Fruit fly (Drosophila melanogaster) whole organism, embryonic: Measurements from ENCODE around the gene Dpm3.

ENCODE experiments used
- Atf-2 ChIP-seq: fragments of 200-800 bp; sonication (Bioruptor generic); optimal IDR thresholded peaks from 2 replicates; lab custom pipeline; 2016; ENCODE audit warnings: missing biosample characterization, missing genetic modification characterization
- Blimp-1 ChIP-seq: fragments of 200-800 bp; sonication (Bioruptor generic); optimal IDR thresholded peaks from 3 replicates; lab custom pipeline; 2018; ENCODE audit warnings: missing biosample characterization, missing genetic modification characterization, mild to moderate bottlenecking, moderate library complexity, missing genetic modification reagents
- CG1024 ChIP-seq: fragments of 200-800 bp; sonication (Bioruptor generic); IDR thresholded peaks from 2 replicates; pipeline ENCODE4 v1.3.6; 2022; ENCODE audit warnings: missing biosample characterization, missing genetic modification characterization
- CG10462 ChIP-seq: fragments of 200-800 bp; sonication (Bioruptor generic); optimal IDR thresholded peaks from 2 replicates; lab custom pipeline; 2016; ENCODE audit warnings: missing biosample characterization, missing genetic modification characterization
- CG11085 ChIP-seq: fragments of 200-800 bp; sonication (Bioruptor generic); IDR thresholded peaks from 2 replicates; pipeline ENCODE4 v1.3.6; 2022; ENCODE audit warnings: missing biosample characterization, missing genetic modification characterization
- CG11723 ChIP-seq: fragments of 200-800 bp; sonication (Bioruptor generic); optimal IDR thresholded peaks from 2 replicates; lab custom pipeline; 2017; ENCODE audit warnings: missing biosample characterization, mild to moderate bottlenecking, missing genetic modification characterization
- CG12299 ChIP-seq: fragments of 200-800 bp; sonication (Bioruptor generic); optimal IDR thresholded peaks from 2 replicates; lab custom pipeline; 2018; ENCODE audit warnings: missing biosample characterization, mild to moderate bottlenecking, missing genetic modification characterization
- CG12769 ChIP-seq: fragments of 200-800 bp; sonication (Bioruptor generic); optimal IDR thresholded peaks from 2 replicates; lab custom pipeline; 2019; ENCODE audit warnings: missing biosample characterization, mild to moderate bottlenecking, missing genetic modification characterization, moderate library complexity
- CG13624 ChIP-seq: fragments of 200-800 bp; sonication (Bioruptor generic); optimal IDR thresholded peaks from 2 replicates; lab custom pipeline; 2016; ENCODE audit warnings: missing biosample characterization, missing genetic modification characterization
- CG17802 ChIP-seq: fragments of 200-800 bp; sonication (Bioruptor generic); optimal IDR thresholded peaks from 2 replicates; lab custom pipeline; 2018; ENCODE audit warnings: missing biosample characterization, mild to moderate bottlenecking, missing genetic modification characterization, moderate library complexity
- CG18262 ChIP-seq: fragments of 200-800 bp; optimal IDR thresholded peaks from 3 replicates; lab custom pipeline; 2019; ENCODE audit warnings: missing biosample characterization, mild to moderate bottlenecking, missing genetic modification characterization, moderate library complexity
- CG1832 ChIP-seq: fragments of 200-800 bp; sonication (Bioruptor generic); optimal IDR thresholded peaks from 2 replicates; lab custom pipeline; 2017; ENCODE audit warnings: missing biosample characterization, mild to moderate bottlenecking, missing genetic modification characterization, inconsistent platforms
- CG30020 ChIP-seq: fragments of 200-800 bp; optimal IDR thresholded peaks from 2 replicates; lab custom pipeline; 2019; ENCODE audit warnings: missing biosample characterization, mild to moderate bottlenecking, missing genetic modification characterization, moderate library complexity
- CG31224 ChIP-seq: fragments of 200-800 bp; sonication (Bioruptor generic); IDR thresholded peaks from 2 replicates; pipeline ENCODE4 v1.3.6; 2022; ENCODE audit warnings: missing biosample characterization, missing genetic modification characterization
- CG32532 ChIP-seq: fragments of 200-800 bp; sonication (Bioruptor generic); IDR thresholded peaks from 2 replicates; pipeline ENCODE4 v1.3.6; 2022; ENCODE audit warnings: missing biosample characterization, missing genetic modification characterization
- CG32767 ChIP-seq: fragments of 200-800 bp; sonication (Bioruptor generic); IDR thresholded peaks from 2 replicates; pipeline ENCODE4 v1.3.6; 2022; ENCODE audit warnings: missing biosample characterization, missing genetic modification characterization
- CG4424 ChIP-seq: fragments of 200-800 bp; sonication (Bioruptor generic); optimal IDR thresholded peaks from 3 replicates; lab custom pipeline; 2016; ENCODE audit warnings: missing biosample characterization, missing genetic modification characterization
- CG4730 ChIP-seq: fragments of 200-800 bp; sonication (Bioruptor generic); IDR thresholded peaks from 2 replicates; pipeline ENCODE4 v1.3.6; 2022; ENCODE audit warnings: missing biosample characterization, missing genetic modification characterization
- CG6683 ChIP-seq: fragments of 200-800 bp; sonication (Bioruptor generic); optimal IDR thresholded peaks from 2 replicates; lab custom pipeline; 2017; ENCODE audit warnings: missing biosample characterization, mild to moderate bottlenecking, missing genetic modification characterization, missing genetic modification reagents
- CG8478 ChIP-seq: fragments of >200 bp; optimal IDR thresholded peaks from 2 replicates; lab custom pipeline; 2018
- CG9609 ChIP-seq: fragments of 200-800 bp; sonication (Bioruptor generic); optimal IDR thresholded peaks from 3 replicates; lab custom pipeline; 2016; ENCODE audit warnings: missing biosample characterization, missing genetic modification characterization
- Camta ChIP-seq: fragments of 200-800 bp; sonication (Bioruptor generic); optimal IDR thresholded peaks from 2 replicates; lab custom pipeline; 2016; ENCODE audit warnings: missing biosample characterization, missing genetic modification characterization
- D ChIP-seq, 2 experiments: fragments of 200-800 bp in 1 of 2; fragments of >200 bp in 1 of 2; sonication (Bioruptor generic) in 1 of 2; optimal IDR thresholded peaks; 2 replicates in 1 of 2; 3 replicates in 1 of 2; lab custom pipeline; 2017; ENCODE audit warnings: mild to moderate bottlenecking in 1 of 2, missing biosample characterization in 1 of 2, missing genetic modification characterization in 1 of 2, missing genetic modification reagents in 1 of 2
- Deaf1 ChIP-seq: fragments of 200-800 bp; optimal IDR thresholded peaks from 3 replicates; lab custom pipeline; 2019; ENCODE audit warnings: missing biosample characterization, mild to moderate bottlenecking, missing genetic modification characterization, moderate library complexity
- Dp ChIP-seq: fragments of 200-800 bp; sonication (Bioruptor generic); optimal IDR thresholded peaks from 2 replicates; lab custom pipeline; 2018; ENCODE audit warnings: missing biosample characterization, mild to moderate bottlenecking, missing genetic modification characterization, moderate library complexity
- Ets97D ChIP-seq: fragments of 200-800 bp; sonication (Bioruptor generic); optimal IDR thresholded peaks from 3 replicates; lab custom pipeline; 2016; ENCODE audit warnings: missing biosample characterization, missing genetic modification characterization
- Neu2 ChIP-seq: fragments of 200-800 bp; sonication (Bioruptor generic); optimal IDR thresholded peaks from 3 replicates; lab custom pipeline; 2016; ENCODE audit warnings: missing biosample characterization, missing genetic modification characterization, borderline replicate concordance
- Optix ChIP-seq: fragments of 200-800 bp; sonication (Bioruptor generic); IDR thresholded peaks from 3 replicates; pipeline ENCODE4 v1.3.6; 2022; ENCODE audit warnings: missing biosample characterization, missing genetic modification characterization
- Sox100B ChIP-seq: fragments of 200-800 bp; sonication (Bioruptor generic); optimal IDR thresholded peaks from 3 replicates; lab custom pipeline; 2018; ENCODE audit warnings: missing biosample characterization, mild to moderate bottlenecking, missing genetic modification characterization
- Sox102F ChIP-seq: fragments of 200-800 bp; sonication (Bioruptor generic); optimal IDR thresholded peaks from 2 replicates; lab custom pipeline; 2018; ENCODE audit warnings: missing biosample characterization, mild to moderate bottlenecking, missing genetic modification characterization, moderate library complexity
- Spps ChIP-seq: fragments of 200-800 bp; sonication (Bioruptor generic); optimal IDR thresholded peaks from 2 replicates; lab custom pipeline; 2018; ENCODE audit warnings: missing biosample characterization, mild to moderate bottlenecking, missing genetic modification characterization
- Ssrp ChIP-seq: fragments of 200-800 bp; sonication (Bioruptor generic); optimal IDR thresholded peaks from 2 replicates; lab custom pipeline; 2018; ENCODE audit warnings: missing biosample characterization, mild to moderate bottlenecking, missing genetic modification characterization, moderate library complexity
- Stat92E ChIP-seq, 3 experiments: fragments of >200 bp in 2 of 3; fragments of 200-800 bp in 1 of 3; sonication (Bioruptor generic) in 1 of 3; optimal IDR thresholded peaks; 2 replicates each; lab custom pipeline; 2017 to 2019; ENCODE audit warnings: missing biosample characterization in 3 of 3, missing genetic modification characterization in 3 of 3, mild to moderate bottlenecking in 1 of 3, moderate library complexity in 1 of 3
- Vsx1 ChIP-seq: fragments of 200-800 bp; sonication (Bioruptor generic); optimal IDR thresholded peaks from 2 replicates; lab custom pipeline; 2017; ENCODE audit warnings: missing biosample characterization, mild to moderate bottlenecking, missing genetic modification characterization, missing genetic modification reagents
- ac ChIP-seq: fragments of 200-800 bp; sonication (Bioruptor generic); optimal IDR thresholded peaks from 3 replicates; lab custom pipeline; 2017; ENCODE audit warnings: missing biosample characterization, mild to moderate bottlenecking, missing genetic modification characterization
- aop ChIP-seq: fragments of 200-800 bp; sonication (Bioruptor generic); IDR thresholded peaks from 2 replicates; pipeline ENCODE4 v1.3.6; 2022; ENCODE audit warnings: missing biosample characterization, missing genetic modification characterization
- bsh ChIP-seq, 2 experiments: fragments of 200-800 bp; sonication (Bioruptor generic); optimal IDR thresholded peaks; 2 replicates each; lab custom pipeline; 2017 to 2018; ENCODE audit warnings: mild to moderate bottlenecking in 2 of 2, missing biosample characterization in 2 of 2, missing genetic modification characterization in 2 of 2, moderate library complexity in 1 of 2
- eve ChIP-seq, 2 experiments: fragments of >200 bp; optimal IDR thresholded peaks; 2 replicates each; lab custom pipeline; 2017; ENCODE audit warnings: missing biosample characterization in 2 of 2, missing genetic modification characterization in 2 of 2
- fd3F ChIP-seq: fragments of 200-800 bp; sonication (Bioruptor generic); optimal IDR thresholded peaks from 2 replicates; lab custom pipeline; 2018; ENCODE audit warnings: missing biosample characterization, mild to moderate bottlenecking, missing genetic modification characterization, moderate library complexity
- ham ChIP-seq: fragments of 200-800 bp; sonication (Bioruptor generic); IDR thresholded peaks from 2 replicates; pipeline ENCODE4 v1.3.6; 2022; ENCODE audit warnings: missing biosample characterization, missing genetic modification characterization
- lab ChIP-seq: fragments of 200-800 bp; sonication (Bioruptor generic); optimal IDR thresholded peaks from 3 replicates; lab custom pipeline; 2017; ENCODE audit warnings: missing biosample characterization, missing genetic modification characterization, mild to moderate bottlenecking, moderate library complexity, missing genetic modification reagents
- mld ChIP-seq: fragments of 200-800 bp; sonication (Bioruptor generic); IDR thresholded peaks from 3 replicates; pipeline ENCODE4 v1.3.6; 2022; ENCODE audit warnings: missing biosample characterization, missing genetic modification characterization; ENCODE audit not compliant: partially characterized antibody
- otp ChIP-seq: fragments of 200-800 bp; sonication (Bioruptor generic); IDR thresholded peaks from 3 replicates; pipeline ENCODE4, ENCODE4 v1.3.6; 2022; ENCODE audit warnings: missing biosample characterization, missing genetic modification characterization
- p53 ChIP-seq: fragments of 200-800 bp; sonication (Bioruptor generic); optimal IDR thresholded peaks from 2 replicates; lab custom pipeline; 2016; ENCODE audit warnings: missing biosample characterization, missing genetic modification characterization
- row ChIP-seq: fragments of 200-800 bp; sonication (Bioruptor generic); IDR thresholded peaks from 3 replicates; pipeline ENCODE4 v1.3.6; 2022; ENCODE audit warnings: missing biosample characterization, missing genetic modification characterization
- scrt ChIP-seq: fragments of 200-800 bp; sonication (Bioruptor generic); optimal IDR thresholded peaks from 2 replicates; lab custom pipeline; 2018; ENCODE audit warnings: missing biosample characterization, mild to moderate bottlenecking, missing genetic modification characterization, moderate library complexity
- sqz ChIP-seq: fragments of 200-800 bp; sonication (Bioruptor generic); optimal IDR thresholded peaks from 3 replicates; lab custom pipeline; 2018; ENCODE audit warnings: missing biosample characterization, mild to moderate bottlenecking, missing genetic modification characterization
- ssp ChIP-seq: fragments of 200-800 bp; sonication (Bioruptor generic); IDR thresholded peaks from 2 replicates; pipeline ENCODE4 v1.3.6; 2022; ENCODE audit warnings: missing biosample characterization, missing genetic modification characterization
- vnd ChIP-seq: fragments of 200-800 bp; sonication (Bioruptor generic); IDR thresholded peaks from 3 replicates; pipeline ENCODE4 v1.3.6; 2022; ENCODE audit warnings: missing biosample characterization, missing genetic modification characterization; ENCODE audit not compliant: partially characterized antibody
- zf30C ChIP-seq: fragments of 200-800 bp; sonication (Bioruptor generic); optimal IDR thresholded peaks from 3 replicates; lab custom pipeline; 2018; ENCODE audit warnings: missing biosample characterization, mild to moderate bottlenecking, missing genetic modification characterization

The Dpm3 gene

dm6 chr3R:13404841-13405441, 2.1 kb upstream of the Dpm3 start, which contains the start of gene yellow-e3 (continued):
- TF ChIP-seq fd3F (GFP tag; lab: Kevin White, UChicago) (no peak), Blimp-1 (GFP tag; lab: Kevin White, UChicago) (peak; percentile 38), ac (peak; percentile 42), Ssrp (tag; lab: Kevin White, UChicago) (peak; percentile 17), Sox102F (no peak), sqz (GFP tag; lab: Kevin White, UChicago) (no peak), Dp (GFP tag; lab: Kevin White, UChicago) (no peak), Vsx1 (GFP tag; lab: Kevin White, UChicago) (no peak), Camta (no peak), CG13624 (GFP tag; lab: Kevin White, UChicago) (no peak), bsh (GFP tag; optimal IDR thresholded peaks at IDR 0.05; lab: Kevin White, UChicago) (peak in 1 of 2 experiments; percentile 42), Spps (tag; lab: Kevin White, UChicago) (peak; percentile 43), Optix (no peak), CG12299 (no peak), CG18262 (tag; lab: Kevin White, UChicago) (peak; percentile 68), CG1832 (GFP tag; lab: Kevin White, UChicago) (no peak), CG12769 (tag; lab: Kevin White, UChicago) (no peak), Deaf1 (tag; lab: Kevin White, UChicago) (no peak), mld (GFP tag; lab: Robert Waterston, UW) (no peak), CG1024 (GFP tag; lab: Robert Waterston, UW) (no peak), CG32532 (GFP tag; lab: Robert Waterston, UW) (no peak), Neu2 (GFP tag; lab: Kevin White, UChicago) (no peak), vnd (GFP tag; lab: Robert Waterston, UW) (no peak), CG17802 (tag; lab: Kevin White, UChicago) (no peak), scrt (GFP tag; lab: Kevin White, UChicago) (no peak), ssp (GFP tag; lab: Robert Waterston, UW) (no peak), Ets97D (no peak), CG6683 (GFP tag; lab: Kevin White, UChicago) (no peak), Stat92E (GFP tag; optimal IDR thresholded peaks at IDR 0.05; lab: Kevin White, UChicago) (no peak), CG11085 (GFP tag; lab: Robert Waterston, UW) (no peak), CG31224 (GFP tag; lab: Robert Waterston, UW) (no peak), CG32767 (GFP tag; lab: Robert Waterston, UW) (no peak), CG11723 (GFP tag; lab: Kevin White, UChicago) (no peak), D (optimal IDR thresholded peaks at IDR 0.05; lab: Kevin White, UChicago) (no peak), D (GFP tag; optimal IDR thresholded peaks at IDR 0.05; lab: Kevin White, UChicago) (peak; percentile 7), CG4730 (GFP tag; lab: Robert Waterston, UW) (no peak), Atf-2 (GFP tag; lab: Kevin White, UChicago) (no peak), p53 (no peak), CG8478 (lab: Kevin White, UChicago) (no peak), zf30C (GFP tag; lab: Kevin White, UChicago) (peak; percentile 95), ham (GFP tag; lab: Robert Waterston, UW) (no peak), row (peak; percentile 53), CG30020 (no peak), aop (GFP tag; lab: Robert Waterston, UW) (no peak), Sox100B (GFP tag; lab: Kevin White, UChicago) (no peak), CG4424 (GFP tag; lab: Kevin White, UChicago) (no peak), CG9609 (GFP tag; lab: Kevin White, UChicago) (no peak), otp (GFP tag; lab: Robert Waterston, UW) (no peak), CG10462 (GFP tag; lab: Kevin White, UChicago) (no peak), lab (GFP tag; lab: Kevin White, UChicago) (no peak), eve (GFP tag; optimal IDR thresholded peaks at IDR 0.05; lab: Kevin White, UChicago) (no peak)
